Worm (Caenorhabditis elegans) whole organism, mixed stage, embryonic: ENCODE results near the gene twk-42.

ENCODE experiments used
- ces-1 ChIP-seq: fragments of 150-350 bp; optimal IDR thresholded peaks from 2 replicates; lab custom pipeline; 2014; ENCODE audit warnings: missing biosample characterization, missing genetic modification reagents, missing genetic modification characterization
- elt-3 ChIP-seq: fragments of 150-350 bp; optimal IDR thresholded peaks from 2 replicates; lab custom pipeline; 2014; ENCODE audit warnings: missing biosample characterization, missing genetic modification characterization
- flh-1 ChIP-seq: fragments of 200-800 bp; sonication (Bioruptor generic); optimal IDR thresholded peaks from 2 replicates; lab custom pipeline; 2018; ENCODE audit warnings: mild to moderate bottlenecking, missing genetic modification characterization, moderate library complexity, missing compliant biosample characterization
- nhr-237 ChIP-seq: fragments of 150-350 bp; optimal IDR thresholded peaks from 2 replicates; lab custom pipeline; 2014; ENCODE audit warnings: missing biosample characterization, missing genetic modification characterization
- nhr-28 ChIP-seq: fragments of 150-350 bp; optimal IDR thresholded peaks from 2 replicates; lab custom pipeline; 2014; ENCODE audit warnings: missing biosample characterization, missing genetic modification characterization
- nhr-76 ChIP-seq: sonication (generic microtip); optimal IDR thresholded peaks from 2 replicates; lab custom pipeline; 2017; ENCODE audit warnings: missing biosample characterization, missing genetic modification characterization
- pha-4 ChIP-seq: fragments of 150-350 bp; optimal IDR thresholded peaks from 2 replicates; lab custom pipeline; 2018; ENCODE audit warnings: missing biosample characterization, missing genetic modification reagents, missing genetic modification characterization
- sem-2 ChIP-seq: fragments of 200-800 bp; sonication (Bioruptor generic); optimal IDR thresholded peaks from 2 replicates; lab custom pipeline; 2018; ENCODE audit warnings: mild to moderate bottlenecking, missing genetic modification characterization, missing compliant biosample characterization
- snpc-4 ChIP-seq: fragments of 150-350 bp; optimal IDR thresholded peaks from 2 replicates; lab custom pipeline; 2014; ENCODE audit warnings: missing biosample characterization, missing genetic modification characterization
- unc-39 ChIP-seq: fragments of 150-350 bp; optimal IDR thresholded peaks from 2 replicates; lab custom pipeline; 2014; ENCODE audit warnings: missing biosample characterization, missing genetic modification characterization
- unc-62 ChIP-seq: fragments of 150-350 bp; optimal IDR thresholded peaks from 2 replicates; lab custom pipeline; 2014; ENCODE audit warnings: missing biosample characterization, missing genetic modification reagents, missing genetic modification characterization
- ztf-11 ChIP-seq: fragments of 150-350 bp; optimal IDR thresholded peaks from 2 replicates; lab custom pipeline; 2014; ENCODE audit warnings: missing biosample characterization, missing genetic modification characterization

DNA sequence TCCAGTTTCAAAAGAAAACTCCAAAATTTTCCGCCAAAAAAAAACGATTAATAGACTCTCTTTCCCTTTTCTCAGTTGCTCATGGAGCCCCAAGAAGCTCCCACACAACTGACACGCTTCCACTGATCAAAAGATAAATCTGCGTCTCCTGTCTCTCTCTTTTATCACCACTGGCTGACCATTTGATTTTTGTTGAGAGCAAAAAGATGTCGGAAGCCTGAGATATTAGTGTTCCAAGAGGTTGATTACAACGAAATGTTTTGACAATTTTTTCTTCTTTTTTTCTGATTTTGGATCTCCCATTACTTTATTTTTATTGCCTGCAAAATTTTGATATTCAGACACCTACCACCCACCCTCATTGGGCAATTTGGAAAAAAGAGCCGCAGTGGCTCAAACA lies at the start of gene twk-42:
- TF ChIP-seq snpc-4 (tag; lab: Kevin White, UChicago) (no peak), unc-62 (GFP tag; lab: Kevin White, UChicago) (no peak), flh-1 (no peak), ztf-11 (tag; lab: Kevin White, UChicago) (no peak), pha-4 (tag; lab: Kevin White, UChicago) (no peak), sem-2 (GFP tag; lab: Kevin White, UChicago) (no peak), elt-3 (no peak), nhr-237 (tag; lab: Kevin White, UChicago) (no peak), nhr-76 (tag; lab: Kevin White, UChicago) (no peak), unc-39 (no peak), ces-1 (no peak), nhr-28 (tag; lab: Kevin White, UChicago) (no peak)
